Worm (Caenorhabditis elegans): ENCODE measurements around the gene nhr-11.

- TF ChIP-seq mdl-1 (tag; optimal IDR thresholded peaks at IDR 0.05) (no peak), snpc-4 (tag; optimal IDR thresholded peaks at IDR 0.05) (no peak), Y55F3AM.14 (GFP tag; optimal IDR thresholded peaks at IDR 0.05) (no peak), gmeb-1 (tag; optimal IDR thresholded peaks at IDR 0.05) (no peak), sma-9 (GFP tag; optimal IDR thresholded peaks at IDR 0.05) (no peak), sma-9 (tag; optimal IDR thresholded peaks at IDR 0.05) (no peak), nhr-237 (tag; optimal IDR thresholded peaks at IDR 0.05) (no peak), fos-1 (tag; optimal IDR thresholded peaks at IDR 0.05) (no peak), ama-1 (optimal IDR thresholded peaks at IDR 0.05) (no peak), lsy-2 (tag; optimal IDR thresholded peaks at IDR 0.05) (no peak), ceh-16 (tag; optimal IDR thresholded peaks at IDR 0.05) (no peak)
These were observed 8.7 kb downstream of the nhr-11 start, which contains the start of gene mans-4 for ce11 chrIV:9078469-9078868.
